Worm (Caenorhabditis elegans) whole organism, L3 larva: Measurements from ENCODE around the gene R09F10.1.

Experiments
- daf-12 ChIP-seq: fragments of 150-350 bp; optimal IDR thresholded peaks from 2 replicates; lab custom pipeline; 2014; ENCODE audit warnings: missing biosample characterization, missing genetic modification reagents, missing genetic modification characterization
- elt-1 ChIP-seq: fragments of 150-350 bp; optimal IDR thresholded peaks from 2 replicates; lab custom pipeline; 2014; ENCODE audit warnings: missing biosample characterization, missing genetic modification characterization
- elt-2 ChIP-seq: sonication (generic microtip); optimal IDR thresholded peaks from 2 replicates; lab custom pipeline; 2016; ENCODE audit warnings: missing genetic modification reagents, mild to moderate bottlenecking, missing genetic modification characterization, missing compliant biosample characterization
- fkh-2 ChIP-seq: fragments of 150-350 bp; optimal IDR thresholded peaks from 2 replicates; lab custom pipeline; 2014; ENCODE audit warnings: missing biosample characterization, missing genetic modification reagents, missing genetic modification characterization
- hmg-11 ChIP-seq: sonication (generic microtip); optimal IDR thresholded peaks from 2 replicates; lab custom pipeline; 2016; ENCODE audit warnings: missing genetic modification characterization, missing compliant biosample characterization
- nfya-1 ChIP-seq: sonication (generic microtip); optimal IDR thresholded peaks from 2 replicates; lab custom pipeline; 2017; ENCODE audit warnings: missing genetic modification characterization, mild to moderate bottlenecking, missing compliant biosample characterization, antibody characterized with exemption, moderate library complexity; ENCODE audit not compliant: insufficient read depth
- nhr-11 ChIP-seq: fragments of 150-350 bp; optimal IDR thresholded peaks from 2 replicates; lab custom pipeline; 2014; ENCODE audit warnings: missing biosample characterization, missing genetic modification characterization
- pha-4 ChIP-seq: fragments of 150-350 bp; optimal IDR thresholded peaks from 2 replicates; lab custom pipeline; 2014; ENCODE audit warnings: missing biosample characterization, missing genetic modification reagents, missing genetic modification characterization

- TF ChIP-seq elt-1 (tag; lab: Kevin White, UChicago) (no peak), nfya-1 (tag; lab: Kevin White, UChicago) (no peak), nhr-11 (tag; lab: Kevin White, UChicago) (no peak), hmg-11 (tag; lab: Kevin White, UChicago) (no peak), elt-2 (tag; lab: Kevin White, UChicago) (no peak), pha-4 (no peak), fkh-2 (no peak), daf-12 (tag; lab: Kevin White, UChicago) (no peak)
Measured at ce11 chrX:8294586-8294985, 28.8 kb upstream of the R09F10.1 start, which contains the start of gene R09F10.3.
